Worm (Caenorhabditis elegans) whole organism, late embryonic: ENCODE data around the gene C45G9.8.

Experiments
- C08G9.2 ChIP-seq: sonication (generic microtip); optimal IDR thresholded peaks from 2 replicates; lab custom pipeline; 2016; ENCODE audit warnings: mild to moderate bottlenecking, missing genetic modification characterization, moderate library complexity, missing compliant biosample characterization
- C38D4.7 ChIP-seq: fragments of 200-800 bp; sonication (Bioruptor generic); optimal IDR thresholded peaks from 2 replicates; lab custom pipeline; 2018; ENCODE audit warnings: mild to moderate bottlenecking, missing genetic modification characterization, moderate library complexity, missing compliant biosample characterization
- F13H6.1 ChIP-seq: sonication (generic microtip); optimal IDR thresholded peaks from 2 replicates; lab custom pipeline; 2016; ENCODE audit warnings: missing genetic modification characterization, missing compliant biosample characterization
- K09A11.1 ChIP-seq: sonication (generic microtip); optimal IDR thresholded peaks from 2 replicates; lab custom pipeline; 2017; ENCODE audit warnings: antibody characterized with exemption, mild to moderate bottlenecking, missing genetic modification characterization, missing compliant biosample characterization; ENCODE audit not compliant: insufficient read depth
- T23F11.4 ChIP-seq: fragments of 200-800 bp; sonication (Bioruptor generic); optimal IDR thresholded peaks from 2 replicates; lab custom pipeline; 2018; ENCODE audit warnings: mild to moderate bottlenecking, missing genetic modification characterization, missing compliant biosample characterization
- ahr-1 ChIP-seq: sonication (generic microtip); optimal IDR thresholded peaks from 2 replicates; lab custom pipeline; 2016; ENCODE audit warnings: missing genetic modification characterization, missing compliant biosample characterization
- ceh-14 ChIP-seq: sonication (generic microtip); optimal IDR thresholded peaks from 2 replicates; lab custom pipeline; 2016; ENCODE audit warnings: missing genotype, missing genetic modification characterization, missing compliant biosample characterization
- ceh-18 ChIP-seq: sonication (generic microtip); optimal IDR thresholded peaks from 2 replicates; lab custom pipeline; 2016; ENCODE audit warnings: missing genetic modification characterization, missing compliant biosample characterization
- ceh-19 ChIP-seq: fragments of 200-800 bp; sonication (Bioruptor generic); optimal IDR thresholded peaks from 2 replicates; lab custom pipeline; 2018; ENCODE audit warnings: mild to moderate bottlenecking, missing genetic modification characterization, missing compliant biosample characterization
- ceh-2 ChIP-seq: sonication (generic microtip); optimal IDR thresholded peaks from 2 replicates; lab custom pipeline; 2016; ENCODE audit warnings: missing genotype, missing genetic modification characterization, missing compliant biosample characterization
- ceh-24 ChIP-seq: sonication (generic microtip); optimal IDR thresholded peaks from 2 replicates; lab custom pipeline; 2016; ENCODE audit warnings: mild to moderate bottlenecking, missing genetic modification characterization, missing compliant biosample characterization
- ceh-45 ChIP-seq: fragments of 200-800 bp; sonication (Bioruptor generic); IDR thresholded peaks from 2 replicates; pipeline ENCODE4 v1.3.6; 2022; ENCODE audit warnings: missing genetic modification reagents, missing genetic modification characterization, missing compliant biosample characterization
- ceh-48 ChIP-seq: sonication (generic microtip); optimal IDR thresholded peaks from 2 replicates; lab custom pipeline; 2016; ENCODE audit warnings: missing genetic modification characterization, inconsistent platforms, missing compliant biosample characterization
- che-1 ChIP-seq: sonication (generic microtip); optimal IDR thresholded peaks from 2 replicates; lab custom pipeline; 2016; ENCODE audit warnings: mild to moderate bottlenecking, missing genetic modification characterization, missing compliant biosample characterization
- dmd-4 ChIP-seq: sonication (generic microtip); optimal IDR thresholded peaks from 2 replicates; lab custom pipeline; 2016; ENCODE audit warnings: borderline replicate concordance, missing genetic modification characterization, missing compliant biosample characterization
- dve-1 ChIP-seq: sonication (generic microtip); optimal IDR thresholded peaks from 2 replicates; lab custom pipeline; 2017; ENCODE audit warnings: antibody characterized with exemption, mild to moderate bottlenecking, missing genetic modification characterization, missing compliant biosample characterization
- elt-2 ChIP-seq: sonication (generic microtip); optimal IDR thresholded peaks from 2 replicates; lab custom pipeline; 2016; ENCODE audit warnings: missing genetic modification reagents, missing genetic modification characterization, missing compliant biosample characterization
- elt-4 ChIP-seq: sonication (generic microtip); optimal IDR thresholded peaks from 2 replicates; lab custom pipeline; 2016; ENCODE audit warnings: missing genetic modification characterization, missing compliant biosample characterization
- ets-4 ChIP-seq: sonication (generic microtip); optimal IDR thresholded peaks from 2 replicates; lab custom pipeline; 2016; ENCODE audit warnings: missing genetic modification characterization, missing compliant biosample characterization
- fax-1 ChIP-seq: sonication (generic microtip); optimal IDR thresholded peaks from 2 replicates; lab custom pipeline; 2016; ENCODE audit warnings: missing genotype, missing genetic modification characterization, missing compliant biosample characterization
- fkh-10 ChIP-seq: fragments of 150-350 bp; optimal IDR thresholded peaks from 2 replicates; lab custom pipeline; 2014; ENCODE audit warnings: missing biosample characterization, missing genetic modification reagents, missing genetic modification characterization
- fkh-6 ChIP-seq: sonication (generic microtip); optimal IDR thresholded peaks from 2 replicates; lab custom pipeline; 2016; ENCODE audit warnings: missing genetic modification characterization, missing compliant biosample characterization
- gmeb-2 ChIP-seq: sonication (generic microtip); optimal IDR thresholded peaks from 2 replicates; lab custom pipeline; 2016; ENCODE audit warnings: missing genetic modification characterization, inconsistent platforms, missing compliant biosample characterization
- hlh-13 ChIP-seq: fragments of 200-800 bp; sonication (Bioruptor generic); optimal IDR thresholded peaks from 2 replicates; lab custom pipeline; 2018; ENCODE audit warnings: mild to moderate bottlenecking, missing genetic modification characterization, missing compliant biosample characterization
- hlh-15 ChIP-seq: sonication (generic microtip); optimal IDR thresholded peaks from 2 replicates; lab custom pipeline; 2016; ENCODE audit warnings: missing genetic modification characterization, missing compliant biosample characterization
- hlh-30 ChIP-seq: sonication (generic microtip); optimal IDR thresholded peaks from 2 replicates; lab custom pipeline; 2017; ENCODE audit warnings: antibody characterized with exemption, missing genetic modification characterization, missing compliant biosample characterization; ENCODE audit not compliant: insufficient read depth
- hlh-6 ChIP-seq: sonication (generic microtip); optimal IDR thresholded peaks from 2 replicates; lab custom pipeline; 2016; ENCODE audit warnings: missing genotype, missing genetic modification characterization, missing compliant biosample characterization
- lim-6 ChIP-seq: sonication (generic microtip); optimal IDR thresholded peaks from 2 replicates; lab custom pipeline; 2016; ENCODE audit warnings: missing genetic modification characterization, missing compliant biosample characterization
- lin-11 ChIP-seq: fragments of 200-800 bp; sonication (Bioruptor generic); optimal IDR thresholded peaks from 2 replicates; lab custom pipeline; 2018; ENCODE audit warnings: mild to moderate bottlenecking, missing genetic modification characterization, missing compliant biosample characterization
- madf-2 ChIP-seq: sonication (generic microtip); optimal IDR thresholded peaks from 2 replicates; lab custom pipeline; 2017; ENCODE audit warnings: missing genetic modification characterization, missing compliant biosample characterization
- mec-3 ChIP-seq: sonication (generic microtip); optimal IDR thresholded peaks from 2 replicates; lab custom pipeline; 2016; ENCODE audit warnings: borderline replicate concordance, missing genetic modification characterization, missing compliant biosample characterization
- nhr-11 ChIP-seq: fragments of 150-350 bp; optimal IDR thresholded peaks from 2 replicates; lab custom pipeline; 2014; ENCODE audit warnings: missing biosample characterization, missing genetic modification characterization
- npax-4 ChIP-seq: sonication (generic microtip); optimal IDR thresholded peaks from 2 replicates; lab custom pipeline; 2016; ENCODE audit warnings: missing genetic modification characterization, missing compliant biosample characterization
- pag-3 ChIP-seq: sonication (generic microtip); optimal IDR thresholded peaks from 2 replicates; lab custom pipeline; 2016; ENCODE audit warnings: missing compliant biosample characterization, missing genetic modification characterization, borderline replicate concordance
- pat-9 ChIP-seq: fragments of 200-800 bp; sonication (Bioruptor generic); optimal IDR thresholded peaks from 2 replicates; lab custom pipeline; 2018; ENCODE audit warnings: mild to moderate bottlenecking, missing genetic modification characterization, moderate library complexity, missing compliant biosample characterization
- pax-1 ChIP-seq: fragments of 150-350 bp; optimal IDR thresholded peaks from 2 replicates; lab custom pipeline; 2014; ENCODE audit warnings: missing biosample characterization, missing genetic modification characterization
- pha-4 ChIP-seq: fragments of 150-350 bp; optimal IDR thresholded peaks from 2 replicates; lab custom pipeline; 2018; ENCODE audit warnings: missing biosample characterization, missing genetic modification reagents, missing genetic modification characterization
- pqm-1 ChIP-seq: sonication (generic microtip); optimal IDR thresholded peaks from 2 replicates; lab custom pipeline; 2016; ENCODE audit warnings: missing genetic modification characterization, missing compliant biosample characterization
- ref-2 ChIP-seq: sonication (generic microtip); optimal IDR thresholded peaks from 2 replicates; lab custom pipeline; 2016; ENCODE audit warnings: missing genetic modification characterization, missing compliant biosample characterization
- sdc-2 ChIP-seq: sonication (generic microtip); optimal IDR thresholded peaks from 2 replicates; lab custom pipeline; 2016; ENCODE audit warnings: missing genotype, missing genetic modification characterization, missing compliant biosample characterization
- sox-2 ChIP-seq: fragments of 200-800 bp; sonication (Bioruptor generic); IDR thresholded peaks from 2 replicates; pipeline ENCODE4 v1.3.6; 2022; ENCODE audit warnings: missing genetic modification reagents, missing genetic modification characterization, missing compliant biosample characterization
- sox-4 ChIP-seq: sonication (generic microtip); optimal IDR thresholded peaks from 2 replicates; lab custom pipeline; 2017; ENCODE audit warnings: mild to moderate bottlenecking, missing genetic modification characterization, inconsistent platforms, missing compliant biosample characterization
- tbx-2 ChIP-seq: sonication (generic microtip); optimal IDR thresholded peaks from 2 replicates; lab custom pipeline; 2016; ENCODE audit warnings: missing genetic modification characterization, missing compliant biosample characterization
- tbx-7 ChIP-seq: sonication (generic microtip); optimal IDR thresholded peaks from 2 replicates; lab custom pipeline; 2016; ENCODE audit warnings: missing genotype, missing genetic modification characterization, missing compliant biosample characterization
- ttx-3 ChIP-seq: sonication (generic microtip); optimal IDR thresholded peaks from 2 replicates; lab custom pipeline; 2016; ENCODE audit warnings: missing genetic modification reagents, missing genetic modification characterization, missing compliant biosample characterization
- unc-42 ChIP-seq: sonication (generic microtip); optimal IDR thresholded peaks from 2 replicates; lab custom pipeline; 2016; ENCODE audit warnings: missing genotype, missing genetic modification characterization, missing compliant biosample characterization
- unc-55 ChIP-seq: sonication (generic microtip); optimal IDR thresholded peaks from 2 replicates; lab custom pipeline; 2017; ENCODE audit warnings: missing biosample characterization, missing genetic modification reagents, missing genetic modification characterization
- zip-5 ChIP-seq: sonication (generic microtip); optimal IDR thresholded peaks from 2 replicates; lab custom pipeline; 2016; ENCODE audit warnings: missing genetic modification characterization, missing compliant biosample characterization

C45G9.8 gene

DNA sequence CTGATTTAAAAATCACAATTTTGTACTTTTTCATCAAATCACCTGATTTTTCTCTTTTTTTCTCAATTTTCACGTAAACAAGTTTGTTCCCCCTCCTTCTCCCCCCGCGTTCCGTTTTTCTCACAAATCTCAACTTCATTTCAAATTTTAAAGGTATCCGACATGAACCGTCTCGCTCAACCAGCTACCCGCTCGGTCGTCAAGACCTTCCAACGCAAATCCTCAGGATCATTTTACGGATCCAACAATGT, 28.1 kb upstream of the C45G9.8 start, which contains the start of gene cox-6A:
Gene cox-6A, plus strand, starts transcription at position 152 of the 251 bp plus-strand sequence.
- no peak for TF ChIP-seq ref-2
- TF ChIP-seq hlh-13 (GFP tag; lab: Kevin White, UChicago), result no peak
- TF ChIP-seq npax-4 (tag; lab: Kevin White, UChicago), result no peak
- no peak for TF ChIP-seq gmeb-2
- TF ChIP-seq elt-4, result no peak
- TF ChIP-seq fkh-6 (tag; lab: Kevin White, UChicago), result no peak
- TF ChIP-seq hlh-15 (tag; lab: Kevin White, UChicago), result no peak
- no peak for TF ChIP-seq ets-4 (tag; lab: Kevin White, UChicago)
- no peak for TF ChIP-seq sox-2 (GFP tag; lab: Robert Waterston, UW)
- TF ChIP-seq C08G9.2 (tag; lab: Kevin White, UChicago), result no peak
- TF ChIP-seq hlh-6 (tag; lab: Kevin White, UChicago), result no peak
- TF ChIP-seq ceh-45 (GFP tag; lab: Robert Waterston, UW), result no peak
- TF ChIP-seq lin-11 (tag; lab: Kevin White, UChicago), result no peak
- TF ChIP-seq ceh-19, result no peak
- TF ChIP-seq unc-42, result no peak
- TF ChIP-seq C38D4.7, result no peak
- no peak for TF ChIP-seq pqm-1 (tag; lab: Kevin White, UChicago)

ce11 chrIII:5080700-5081572, 27.5 kb upstream of the C45G9.8 start:
- TF ChIP-seq hlh-30 (tag; lab: Kevin White, UChicago), result no peak
- no peak for TF ChIP-seq K09A11.1 (tag; lab: Kevin White, UChicago)
- TF ChIP-seq fkh-10 (GFP tag; lab: Kevin White, UChicago), result no peak
- peak; percentile 29 for TF ChIP-seq gmeb-2
- TF ChIP-seq F13H6.1 (tag; lab: Kevin White, UChicago), result no peak
- peak; percentile 5 for TF ChIP-seq lim-6 (tag; lab: Kevin White, UChicago)
- peak; percentile 15 for TF ChIP-seq ahr-1 (tag; lab: Kevin White, UChicago)
- peak; percentile 71 for TF ChIP-seq ceh-45 (GFP tag; lab: Robert Waterston, UW)
- peak; percentile 54 for TF ChIP-seq ceh-24 (tag; lab: Kevin White, UChicago)
- TF ChIP-seq fkh-6 (tag; lab: Kevin White, UChicago), result peak; percentile 78
- no peak for TF ChIP-seq ceh-48 (tag; lab: Kevin White, UChicago)
- peak; percentile 82 for TF ChIP-seq ceh-14 (tag; lab: Kevin White, UChicago)
- TF ChIP-seq mec-3 (tag; lab: Kevin White, UChicago), result no peak
- TF ChIP-seq elt-2 (tag; lab: Kevin White, UChicago), result peak; percentile 76
- peak; percentile 44 for TF ChIP-seq pat-9 (tag; lab: Kevin White, UChicago)
- TF ChIP-seq pax-1 (tag; lab: Kevin White, UChicago), result no peak
- peak; percentile 28 for TF ChIP-seq T23F11.4 (GFP tag; lab: Kevin White, UChicago)
- TF ChIP-seq dmd-4 (tag; lab: Kevin White, UChicago), result no peak
- TF ChIP-seq pha-4, result no peak
- peak; percentile 67 for TF ChIP-seq che-1 (tag; lab: Kevin White, UChicago)
- peak; percentile 49 for TF ChIP-seq lin-11 (tag; lab: Kevin White, UChicago)
- TF ChIP-seq madf-2 (tag; lab: Kevin White, UChicago), result peak; percentile 58
- TF ChIP-seq unc-42, result peak; percentile 61
- no peak for TF ChIP-seq hlh-15 (tag; lab: Kevin White, UChicago)
- peak; percentile 75 for TF ChIP-seq ref-2
- peak; percentile 54 for TF ChIP-seq ttx-3 (tag; lab: Kevin White, UChicago)
- TF ChIP-seq hlh-6 (tag; lab: Kevin White, UChicago), result peak; percentile 69
- peak; percentile 26 for TF ChIP-seq tbx-7 (tag; lab: Kevin White, UChicago)
- peak; percentile 54 for TF ChIP-seq fax-1
- TF ChIP-seq C38D4.7, result peak; percentile 73
- peak; percentile 60 for TF ChIP-seq ceh-2 (tag; lab: Kevin White, UChicago)
- peak; percentile 53 for TF ChIP-seq dve-1
- TF ChIP-seq tbx-2, result peak; percentile 68
- TF ChIP-seq ceh-18 (tag; lab: Kevin White, UChicago), result peak; percentile 38
- TF ChIP-seq zip-5 (tag; lab: Kevin White, UChicago), result peak; percentile 72
- peak; percentile 46 for TF ChIP-seq sdc-2 (tag; lab: Kevin White, UChicago)
- TF ChIP-seq pag-3 (tag; lab: Kevin White, UChicago), result no peak
- no peak for TF ChIP-seq unc-55 (GFP tag; lab: Kevin White, UChicago)
- no peak for TF ChIP-seq nhr-11 (tag; lab: Kevin White, UChicago)
- peak; percentile 57 for TF ChIP-seq sox-4 (tag; lab: Kevin White, UChicago)
- TF ChIP-seq npax-4 (tag; lab: Kevin White, UChicago), result peak; percentile 29
